Worm (Caenorhabditis elegans) whole organism, young adult: ENCODE measurements around the gene F55A4.3.

Experiments
- B0035.1 ChIP-seq: sonication (generic microtip); optimal IDR thresholded peaks from 2 replicates; lab custom pipeline; 2016; ENCODE audit warnings: missing genetic modification characterization, mild to moderate bottlenecking, missing compliant biosample characterization, missing genotype, missing genetic modification reagents
- C06A6.2 ChIP-seq: fragments of 200-800 bp; sonication (Bioruptor generic); conservative IDR thresholded peaks from 2 replicates; pipeline ENCODE4 v1.3.6; 2022; ENCODE audit warnings: missing genetic modification characterization, missing compliant biosample characterization
- C17E4.6 ChIP-seq: fragments of 200-800 bp; sonication (Bioruptor generic); IDR thresholded peaks from 2 replicates; pipeline ENCODE4 v1.3.6; 2022; ENCODE audit warnings: missing genetic modification reagents, missing genetic modification characterization, missing compliant biosample characterization
- D2030.7 ChIP-seq: fragments of 200-800 bp; sonication (Bioruptor generic); IDR thresholded peaks from 2 replicates; pipeline ENCODE4 v1.3.6; 2022; ENCODE audit warnings: missing genetic modification reagents, missing genetic modification characterization, missing compliant biosample characterization
- F23B12.7 ChIP-seq: sonication (generic microtip); optimal IDR thresholded peaks from 2 replicates; lab custom pipeline; 2017; ENCODE audit warnings: missing genetic modification characterization, mild to moderate bottlenecking, missing compliant biosample characterization, antibody characterized with exemption, moderate library complexity; ENCODE audit not compliant: insufficient read depth
- K12H6.12 ChIP-seq: fragments of 200-800 bp; sonication (Bioruptor generic); optimal IDR thresholded peaks from 2 replicates; lab custom pipeline; 2018; ENCODE audit warnings: mild to moderate bottlenecking, missing genetic modification characterization, missing compliant biosample characterization
- Y53G8AR.9 ChIP-seq: fragments of 200-800 bp; sonication (Bioruptor generic); conservative IDR thresholded peaks from 2 replicates; pipeline ENCODE4 v1.3.6; 2022; ENCODE audit warnings: missing genetic modification reagents, missing genetic modification characterization, missing compliant biosample characterization
- Y56A3A.18 ChIP-seq: fragments of 200-800 bp; sonication (Bioruptor generic); IDR thresholded peaks from 2 replicates; pipeline ENCODE4 v1.3.6; 2022; ENCODE audit warnings: missing genetic modification reagents, missing genetic modification characterization, missing compliant biosample characterization
- akir-1 ChIP-seq: fragments of 200-800 bp; sonication (Bioruptor generic); optimal IDR thresholded peaks from 2 replicates; lab custom pipeline; 2018; ENCODE audit warnings: mild to moderate bottlenecking, missing genetic modification characterization, moderate library complexity, missing compliant biosample characterization
- aptf-2 ChIP-seq: fragments of 200-800 bp; sonication (Bioruptor generic); conservative IDR thresholded peaks from 2 replicates; pipeline ENCODE4 v1.3.6; 2022; ENCODE audit warnings: missing genetic modification reagents, missing genetic modification characterization, missing compliant biosample characterization
- atf-7 ChIP-seq: sonication (generic microtip); optimal IDR thresholded peaks from 2 replicates; lab custom pipeline; 2017; ENCODE audit warnings: mild to moderate bottlenecking, missing genetic modification characterization, missing compliant biosample characterization
- ccch-3 ChIP-seq: fragments of 200-800 bp; sonication (Bioruptor generic); optimal IDR thresholded peaks from 2 replicates; lab custom pipeline; 2018; ENCODE audit warnings: mild to moderate bottlenecking, missing genetic modification characterization, missing compliant biosample characterization
- cebp-1 ChIP-seq, 2 experiments: fragments of 200-800 bp in 1 of 2; sonication (Bioruptor generic) in 1 of 2; sonication (generic microtip) in 1 of 2; IDR thresholded peaks in 1 of 2; optimal IDR thresholded peaks in 1 of 2; 2 replicates each; pipeline versions ENCODE4 v1.3.6 to Lab custom; 2017 to 2022; ENCODE audit warnings: missing compliant biosample characterization in 2 of 2, missing genetic modification characterization in 2 of 2, mild to moderate bottlenecking in 1 of 2, missing genetic modification reagents in 1 of 2, moderate library complexity in 1 of 2
- cebp-2 ChIP-seq: fragments of 200-800 bp; sonication (Bioruptor generic); IDR thresholded peaks from 2 replicates; pipeline ENCODE4 v1.3.6; 2022; ENCODE audit warnings: missing genetic modification characterization, missing compliant biosample characterization
- ceh-27 ChIP-seq: fragments of 200-800 bp; sonication (Bioruptor generic); optimal IDR thresholded peaks from 2 replicates; lab custom pipeline; 2018; ENCODE audit warnings: mild to moderate bottlenecking, missing genetic modification characterization, moderate library complexity, missing compliant biosample characterization
- ceh-79 ChIP-seq: sonication (generic microtip); optimal IDR thresholded peaks from 2 replicates; lab custom pipeline; 2017; ENCODE audit warnings: mild to moderate bottlenecking, missing genetic modification characterization, missing compliant biosample characterization
- chd-7 ChIP-seq: sonication (generic microtip); optimal IDR thresholded peaks from 2 replicates; lab custom pipeline; 2016; ENCODE audit warnings: mild to moderate bottlenecking, missing genetic modification characterization, moderate library complexity, missing compliant biosample characterization
- dox-1 ChIP-seq: fragments of 200-800 bp; sonication (Bioruptor generic); IDR thresholded peaks from 2 replicates; pipeline ENCODE4 v1.3.6; 2022; ENCODE audit warnings: missing genetic modification reagents, missing genetic modification characterization, missing compliant biosample characterization
- dpl-1 ChIP-seq: fragments of 150-350 bp; optimal IDR thresholded peaks from 2 replicates; lab custom pipeline; 2014; ENCODE audit warnings: missing biosample characterization, missing genetic modification reagents, missing genetic modification characterization
- egl-18 ChIP-seq: fragments of 200-800 bp; sonication (Bioruptor generic); IDR thresholded peaks from 2 replicates; pipeline ENCODE4 v1.3.6; 2022; ENCODE audit warnings: missing genetic modification reagents, missing genetic modification characterization, missing compliant biosample characterization
- egl-44 ChIP-seq: fragments of 200-800 bp; sonication (Bioruptor generic); IDR thresholded peaks from 2 replicates; pipeline ENCODE4 v1.3.6; 2022; ENCODE audit warnings: missing genetic modification reagents, missing genetic modification characterization, missing compliant biosample characterization
- egrh-3 ChIP-seq: fragments of 200-800 bp; sonication (Bioruptor generic); IDR thresholded peaks from 2 replicates; pipeline ENCODE4 v1.3.6; 2022; ENCODE audit warnings: missing genetic modification reagents, missing genetic modification characterization, missing compliant biosample characterization
- lir-1 ChIP-seq: fragments of 200-800 bp; sonication (Bioruptor generic); conservative IDR thresholded peaks from 2 replicates; pipeline ENCODE4 v1.3.6; 2022; ENCODE audit warnings: missing genetic modification reagents, missing genetic modification characterization, missing compliant biosample characterization
- madf-10 ChIP-seq: sonication (generic microtip); optimal IDR thresholded peaks from 2 replicates; lab custom pipeline; 2016; ENCODE audit warnings: mild to moderate bottlenecking, missing genetic modification characterization, missing compliant biosample characterization
- mcd-1 ChIP-seq: fragments of 200-800 bp; sonication (Bioruptor generic); IDR thresholded peaks from 2 replicates; pipeline ENCODE4 v1.3.6; 2022; ENCODE audit warnings: missing genetic modification reagents, missing genetic modification characterization, missing compliant biosample characterization
- nfya-1 ChIP-seq: sonication (generic microtip); optimal IDR thresholded peaks from 2 replicates; lab custom pipeline; 2017; ENCODE audit warnings: antibody characterized with exemption, missing compliant biosample characterization, missing genetic modification characterization, borderline replicate concordance; ENCODE audit not compliant: insufficient read depth
- nfyb-1 ChIP-seq: fragments of 200-800 bp; sonication (Bioruptor generic); IDR thresholded peaks from 2 replicates; pipeline ENCODE4 v1.3.6; 2022; ENCODE audit warnings: missing genetic modification reagents, missing genetic modification characterization, missing compliant biosample characterization
- sdz-38 ChIP-seq: sonication (generic microtip); optimal IDR thresholded peaks from 2 replicates; lab custom pipeline; 2016; ENCODE audit warnings: missing genotype, missing genetic modification characterization, missing compliant biosample characterization
- snpc-4 ChIP-seq, 5 experiments: fragments of 150-350 bp in 1 of 5; sonication (generic microtip) in 4 of 5; optimal IDR thresholded peaks; 2 replicates each; lab custom pipeline; 2014 to 2018; ENCODE audit warnings: missing genetic modification characterization in 5 of 5, missing biosample characterization in 3 of 5, antibody characterized with exemption in 2 of 5, mild to moderate bottlenecking in 2 of 5, missing compliant biosample characterization in 2 of 5, missing genotype in 2 of 5, moderate library complexity in 2 of 5, missing genetic modification reagents in 1 of 5
- somi-1 ChIP-seq: fragments of 200-800 bp; sonication (Bioruptor generic); optimal IDR thresholded peaks from 2 replicates; lab custom pipeline; 2018; ENCODE audit warnings: mild to moderate bottlenecking, missing genetic modification characterization, missing compliant biosample characterization
- sptf-2 ChIP-seq: fragments of 200-800 bp; sonication (Bioruptor generic); optimal IDR thresholded peaks from 2 replicates; lab custom pipeline; 2018; ENCODE audit warnings: mild to moderate bottlenecking, missing genetic modification characterization, missing compliant biosample characterization
- unc-62 ChIP-seq: fragments of 150-350 bp; optimal IDR thresholded peaks from 2 replicates; lab custom pipeline; 2014; ENCODE audit warnings: missing biosample characterization, missing genetic modification reagents, missing genetic modification characterization
- zfh-2 ChIP-seq: fragments of 200-800 bp; sonication (Bioruptor generic); conservative IDR thresholded peaks from 2 replicates; pipeline ENCODE4 v1.3.6; 2022; ENCODE audit warnings: missing genetic modification reagents, missing genetic modification characterization, missing compliant biosample characterization
- zim-3 ChIP-seq: sonication (generic microtip); optimal IDR thresholded peaks from 2 replicates; lab custom pipeline; 2017; ENCODE audit warnings: mild to moderate bottlenecking, missing genetic modification characterization, moderate library complexity, missing compliant biosample characterization
- ztf-18 ChIP-seq: sonication (generic microtip); optimal IDR thresholded peaks from 2 replicates; lab custom pipeline; 2016; ENCODE audit warnings: missing genotype, mild to moderate bottlenecking, missing genetic modification characterization, missing compliant biosample characterization
- ztf-26 ChIP-seq: sonication (generic microtip); optimal IDR thresholded peaks from 2 replicates; lab custom pipeline; 2017; ENCODE audit warnings: missing genetic modification characterization, missing compliant biosample characterization
- ztf-28 ChIP-seq: fragments of 200-800 bp; sonication (Bioruptor generic); IDR thresholded peaks from 2 replicates; pipeline ENCODE4 v1.3.6; 2022; ENCODE audit warnings: missing genetic modification reagents, missing genetic modification characterization, missing compliant biosample characterization
- ztf-6 ChIP-seq: fragments of 200-800 bp; sonication (Bioruptor generic); IDR thresholded peaks from 2 replicates; pipeline ENCODE4 v1.3.6; 2022; ENCODE audit warnings: missing genetic modification reagents, missing genetic modification characterization, missing compliant biosample characterization

The F55A4.3 gene

DNA sequence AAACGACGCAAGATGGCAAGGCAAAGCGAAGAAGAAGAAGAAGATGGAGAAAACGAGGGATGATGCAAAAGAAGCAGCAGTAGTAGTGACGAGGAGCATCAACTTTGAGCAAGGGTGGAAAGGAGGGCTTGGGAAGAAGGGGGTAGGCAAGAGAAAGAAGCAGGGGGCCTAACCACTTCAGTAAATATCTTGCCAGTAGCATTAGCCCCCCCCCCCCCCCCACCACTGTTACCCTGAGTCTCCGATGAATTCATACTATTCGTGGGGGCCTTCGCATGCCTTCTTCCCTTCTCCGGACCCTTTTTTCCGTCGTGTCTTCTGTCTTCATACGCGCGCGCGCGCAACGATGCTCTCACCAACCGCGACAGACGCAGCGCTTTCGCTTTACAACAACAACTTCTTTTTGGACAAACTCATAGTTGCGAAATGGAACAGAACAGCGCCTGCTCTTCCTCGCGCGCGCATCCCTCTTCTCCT, 3.0 kb downstream of the F55A4.3 start (continued):
- TF ChIP-seq ztf-28 (no peak), egrh-3 (GFP tag; lab: Robert Waterston, UW) (peak; percentile 82; the same call in 1 of the 2 replicates), somi-1 (GFP tag; lab: Kevin White, UChicago) (peak; percentile 28), atf-7 (tag; lab: Kevin White, UChicago) (no peak), ceh-27 (GFP tag; lab: Kevin White, UChicago) (peak; percentile 10), ztf-26 (tag; lab: Kevin White, UChicago) (peak; percentile 2), mcd-1 (GFP tag; lab: Robert Waterston, UW) (peak; percentile 42), zfh-2 (peak; percentile 97), egl-18 (GFP tag; lab: Robert Waterston, UW) (no peak), lir-1 (GFP tag; lab: Robert Waterston, UW) (no peak), ztf-6 (GFP tag; lab: Robert Waterston, UW) (no peak), ccch-3 (GFP tag; lab: Kevin White, UChicago) (no peak), ceh-79 (tag; lab: Kevin White, UChicago) (no peak), Y56A3A.18 (no peak), cebp-1 (GFP tag; IDR thresholded peaks at IDR 0.05; lab: Robert Waterston, UW) (peak; percentile 47; the same call in 1 of the 2 replicates), cebp-1 (tag; optimal IDR thresholded peaks at IDR 0.05; lab: Kevin White, UChicago) (peak; percentile 84), C17E4.6 (GFP tag; lab: Robert Waterston, UW) (no peak), B0035.1 (tag; lab: Kevin White, UChicago) (no peak), K12H6.12 (tag; lab: Kevin White, UChicago) (peak; percentile 62)

- TF ChIP-seq madf-10 (tag; lab: Kevin White, UChicago) (no peak), nfyb-1 (GFP tag; lab: Robert Waterston, UW) (no peak), zim-3 (tag; lab: Kevin White, UChicago) (no peak), akir-1 (no peak), nfya-1 (no peak), sdz-38 (tag; lab: Kevin White, UChicago) (no peak), C06A6.2 (no peak), unc-62 (GFP tag; lab: Kevin White, UChicago) (no peak), chd-7 (tag; lab: Kevin White, UChicago) (peak; percentile 9), dox-1 (GFP tag; lab: Robert Waterston, UW) (0 out of 2 replicates have a peak, but pooled peaks have one; percentile 35), zfh-2 (peak; percentile 58), Y53G8AR.9 (GFP tag; lab: Robert Waterston, UW) (no peak), egrh-3 (GFP tag; lab: Robert Waterston, UW) (no peak), F23B12.7 (tag; lab: Kevin White, UChicago) (no peak)
Observed at ce11 chrX:1018586-1018985, 6.3 kb downstream of the F55A4.3 start.

DNA sequence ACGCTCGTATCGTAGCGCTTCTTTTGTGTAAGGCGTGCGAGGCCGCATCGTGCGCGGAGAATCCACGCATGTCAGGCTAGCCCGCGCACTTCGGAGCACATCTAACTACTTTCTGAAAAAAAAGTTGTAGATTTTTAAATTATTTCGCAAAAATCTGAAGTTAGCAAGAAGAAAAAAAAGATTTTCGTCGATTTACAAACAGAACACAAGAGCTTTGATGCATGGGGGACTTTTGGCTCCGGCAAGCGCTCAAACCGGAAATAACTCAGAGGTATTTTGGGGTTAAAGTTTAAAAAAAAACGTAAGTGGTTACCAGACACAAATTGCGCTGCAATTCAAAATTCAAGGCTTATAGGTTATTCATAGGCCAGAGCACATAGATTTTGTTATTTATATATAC, 7.5 kb downstream of the F55A4.3 start, which contains the start of the genes F55A4.13 and nlf-1:
Gene F55A4.13 (minus strand): TSS at position 101 of the 400 bp plus-strand sequence.
Gene nlf-1 (minus strand): TSS at position 112 of the 400 bp plus-strand sequence.
- TF ChIP-seq egl-44 (no peak), ztf-18 (tag; lab: Kevin White, UChicago) (no peak), ceh-79 (tag; lab: Kevin White, UChicago) (no peak), snpc-4 (GFP tag; optimal IDR thresholded peaks at IDR 0.05; lab: Kevin White, UChicago) (no peak), snpc-4 (tag; optimal IDR thresholded peaks at IDR 0.05; lab: Kevin White, UChicago) (no peak), cebp-2 (GFP tag; lab: Robert Waterston, UW) (no peak), nfyb-1 (GFP tag; lab: Robert Waterston, UW) (no peak), dpl-1 (GFP tag; lab: Kevin White, UChicago) (no peak), aptf-2 (no peak), D2030.7 (GFP tag; lab: Robert Waterston, UW) (no peak), sptf-2 (no peak)
